Fruit fly (Drosophila melanogaster) whole organism, embryonic: ENCODE results near the gene CG7739.

ENCODE experiments used
- Antp ChIP-seq: fragments of 200-800 bp; sonication (Bioruptor generic); optimal IDR thresholded peaks from 3 replicates; lab custom pipeline; 2016; ENCODE audit warnings: missing biosample characterization, missing genetic modification characterization
- Atf3 ChIP-seq: fragments of 200-800 bp; sonication (Bioruptor generic); optimal IDR thresholded peaks from 3 replicates; lab custom pipeline; 2016; ENCODE audit warnings: missing biosample characterization, missing genetic modification characterization
- Awh ChIP-seq: fragments of 200-800 bp; sonication (Bioruptor generic); IDR thresholded peaks from 2 replicates; pipeline ENCODE4, ENCODE4 v1.3.6; 2022; ENCODE audit warnings: missing biosample characterization, missing genetic modification characterization
- B-H2 ChIP-seq: fragments of 200-800 bp; sonication (Bioruptor generic); optimal IDR thresholded peaks from 2 replicates; lab custom pipeline; 2018; ENCODE audit warnings: missing biosample characterization, mild to moderate bottlenecking, missing genetic modification characterization
- Bdp1 ChIP-seq: fragments of 200-800 bp; sonication (Bioruptor generic); optimal IDR thresholded peaks from 3 replicates; lab custom pipeline; 2016; ENCODE audit warnings: missing biosample characterization, missing genetic modification characterization
- Blimp-1 ChIP-seq: fragments of 200-800 bp; sonication (Bioruptor generic); optimal IDR thresholded peaks from 3 replicates; lab custom pipeline; 2018; ENCODE audit warnings: missing biosample characterization, missing genetic modification characterization, mild to moderate bottlenecking, moderate library complexity, missing genetic modification reagents
- CG10274 ChIP-seq: fragments of 200-800 bp; sonication (Bioruptor generic); optimal IDR thresholded peaks from 3 replicates; lab custom pipeline; 2017; ENCODE audit warnings: missing biosample characterization, mild to moderate bottlenecking, missing genetic modification characterization
- CG10462 ChIP-seq: fragments of 200-800 bp; sonication (Bioruptor generic); optimal IDR thresholded peaks from 2 replicates; lab custom pipeline; 2016; ENCODE audit warnings: missing biosample characterization, missing genetic modification characterization
- CG12071 ChIP-seq: fragments of 200-800 bp; sonication (Bioruptor generic); optimal IDR thresholded peaks from 3 replicates; lab custom pipeline; 2018; ENCODE audit warnings: missing biosample characterization, mild to moderate bottlenecking, missing genetic modification characterization
- CG12391 ChIP-seq: fragments of 200-800 bp; sonication (Bioruptor generic); optimal IDR thresholded peaks from 3 replicates; lab custom pipeline; 2018; ENCODE audit warnings: missing biosample characterization, mild to moderate bottlenecking, missing genetic modification characterization, moderate library complexity
- CG13775 ChIP-seq: fragments of 200-800 bp; sonication (Bioruptor generic); optimal IDR thresholded peaks from 3 replicates; lab custom pipeline; 2017; ENCODE audit warnings: missing biosample characterization, mild to moderate bottlenecking, missing genetic modification characterization
- CG14965 ChIP-seq: fragments of 200-800 bp; sonication (Bioruptor generic); optimal IDR thresholded peaks from 2 replicates; lab custom pipeline; 2016; ENCODE audit warnings: missing biosample characterization, missing genetic modification characterization, borderline replicate concordance
- CG15696 ChIP-seq: fragments of 200-800 bp; sonication (Bioruptor generic); optimal IDR thresholded peaks from 2 replicates; lab custom pipeline; 2019; ENCODE audit warnings: missing biosample characterization, mild to moderate bottlenecking, missing genetic modification characterization, moderate library complexity
- CG2120 ChIP-seq: fragments of 200-800 bp; sonication (Bioruptor generic); optimal IDR thresholded peaks from 3 replicates; lab custom pipeline; 2016; ENCODE audit warnings: missing biosample characterization, missing genetic modification characterization
- CG30020 ChIP-seq: fragments of 200-800 bp; optimal IDR thresholded peaks from 2 replicates; lab custom pipeline; 2019; ENCODE audit warnings: missing biosample characterization, mild to moderate bottlenecking, missing genetic modification characterization, moderate library complexity
- CG32532 ChIP-seq: fragments of 200-800 bp; sonication (Bioruptor generic); IDR thresholded peaks from 2 replicates; pipeline ENCODE4 v1.3.6; 2022; ENCODE audit warnings: missing biosample characterization, missing genetic modification characterization
- CG34422 ChIP-seq: fragments of 200-800 bp; sonication (Bioruptor generic); IDR thresholded peaks from 3 replicates; pipeline ENCODE4 v1.3.6; 2022; ENCODE audit warnings: missing biosample characterization, missing genetic modification characterization
- CG3847 ChIP-seq: fragments of 200-800 bp; sonication (Bioruptor generic); IDR thresholded peaks from 2 replicates; pipeline ENCODE4 v1.3.6; 2022; ENCODE audit warnings: missing biosample characterization, missing genetic modification characterization
- CG4328 ChIP-seq: fragments of 200-800 bp; sonication (Bioruptor generic); optimal IDR thresholded peaks from 3 replicates; lab custom pipeline; 2017; ENCODE audit warnings: missing biosample characterization, missing genetic modification reagents, missing genetic modification characterization
- CG4360 ChIP-seq: fragments of 200-800 bp; sonication (Bioruptor generic); IDR thresholded peaks from 2 replicates; pipeline ENCODE4 v1.3.6; 2022; ENCODE audit warnings: missing biosample characterization, missing genetic modification characterization
- CG4707 ChIP-seq: fragments of 200-800 bp; sonication (Bioruptor generic); optimal IDR thresholded peaks from 2 replicates; lab custom pipeline; 2018; ENCODE audit warnings: missing biosample characterization, mild to moderate bottlenecking, missing genetic modification characterization, moderate library complexity
- CG6791 ChIP-seq: fragments of 200-800 bp; sonication (Bioruptor generic); IDR thresholded peaks from 3 replicates; pipeline ENCODE4 v1.3.6; 2022; ENCODE audit warnings: missing biosample characterization, missing genetic modification characterization; ENCODE audit not compliant: partially characterized antibody
- CG6854 ChIP-seq: fragments of 200-800 bp; sonication (Bioruptor generic); optimal IDR thresholded peaks from 3 replicates; lab custom pipeline; 2017; ENCODE audit warnings: missing biosample characterization, mild to moderate bottlenecking, missing genetic modification characterization
- CG7839 ChIP-seq: fragments of 200-800 bp; sonication (Bioruptor generic); optimal IDR thresholded peaks from 3 replicates; lab custom pipeline; 2018; ENCODE audit warnings: missing biosample characterization, mild to moderate bottlenecking, missing genetic modification characterization, moderate library complexity
- CG8359 ChIP-seq: fragments of 200-800 bp; sonication (Bioruptor generic); optimal IDR thresholded peaks from 2 replicates; lab custom pipeline; 2017; ENCODE audit warnings: missing biosample characterization, mild to moderate bottlenecking, missing genetic modification characterization, borderline replicate concordance
- CG9215 ChIP-seq: fragments of 200-800 bp; sonication (Bioruptor generic); IDR thresholded peaks from 2 replicates; pipeline ENCODE4 v1.3.6; 2022; ENCODE audit warnings: missing biosample characterization, missing genetic modification characterization
- CTCF ChIP-seq: fragments of 200-800 bp; sonication (Bioruptor generic); optimal IDR thresholded peaks from 2 replicates; lab custom pipeline; 2017; ENCODE audit warnings: missing biosample characterization, mild to moderate bottlenecking, missing genetic modification characterization, moderate library complexity
- CoRest ChIP-seq: fragments of 200-800 bp; sonication (Bioruptor generic); optimal IDR thresholded peaks from 3 replicates; lab custom pipeline; 2018; ENCODE audit warnings: missing biosample characterization, mild to moderate bottlenecking, missing genetic modification characterization, moderate library complexity
- Dip3 ChIP-seq: fragments of 200-800 bp; sonication (Bioruptor generic); optimal IDR thresholded peaks from 3 replicates; lab custom pipeline; 2016; ENCODE audit warnings: missing biosample characterization, missing genetic modification characterization
- GATAe ChIP-seq: fragments of 200-800 bp; sonication (Bioruptor generic); conservative IDR thresholded peaks from 2 replicates; pipeline ENCODE4 v1.3.6; 2022; ENCODE audit warnings: missing biosample characterization, missing genetic modification characterization
- HHEX ChIP-seq: fragments of 200-800 bp; sonication (Bioruptor generic); optimal IDR thresholded peaks from 3 replicates; lab custom pipeline; 2017; ENCODE audit warnings: missing biosample characterization, mild to moderate bottlenecking, missing genetic modification characterization, missing genetic modification reagents
- Hey ChIP-seq: fragments of 200-800 bp; sonication (Bioruptor generic); optimal IDR thresholded peaks from 3 replicates; lab custom pipeline; 2018; ENCODE audit warnings: missing biosample characterization, mild to moderate bottlenecking, missing genetic modification characterization
- MESR4 ChIP-seq: fragments of 200-800 bp; sonication (Bioruptor generic); optimal IDR thresholded peaks from 2 replicates; lab custom pipeline; 2018; ENCODE audit warnings: missing biosample characterization, mild to moderate bottlenecking, missing genetic modification characterization, moderate library complexity
- Nf-YC ChIP-seq: fragments of 200-800 bp; optimal IDR thresholded peaks from 3 replicates; lab custom pipeline; 2019; ENCODE audit warnings: missing biosample characterization, mild to moderate bottlenecking, missing genetic modification characterization, moderate library complexity
- Oaz ChIP-seq: fragments of 200-800 bp; sonication (Bioruptor generic); IDR thresholded peaks from 2 replicates; pipeline ENCODE4 v1.3.6; 2022; ENCODE audit warnings: missing biosample characterization, missing genetic modification characterization
- Ravus ChIP-seq: fragments of 200-800 bp; sonication (Bioruptor generic); IDR thresholded peaks from 2 replicates; pipeline ENCODE4 v1.3.6; 2022; ENCODE audit warnings: missing biosample characterization, missing genetic modification characterization
- Sox102F ChIP-seq: fragments of 200-800 bp; sonication (Bioruptor generic); optimal IDR thresholded peaks from 2 replicates; lab custom pipeline; 2018; ENCODE audit warnings: missing biosample characterization, mild to moderate bottlenecking, missing genetic modification characterization, moderate library complexity
- crol ChIP-seq: fragments of 200-800 bp; sonication (Bioruptor generic); IDR thresholded peaks from 2 replicates; pipeline ENCODE4 v1.3.6; 2022; ENCODE audit warnings: missing biosample characterization, missing genetic modification characterization
- en ChIP-seq: fragments of 200-800 bp; sonication (Bioruptor generic); optimal IDR thresholded peaks from 2 replicates; lab custom pipeline; 2016; ENCODE audit warnings: missing biosample characterization, missing genetic modification characterization
- eve ChIP-seq, 2 experiments: fragments of >200 bp; optimal IDR thresholded peaks; 2 replicates each; lab custom pipeline; 2017; ENCODE audit warnings: missing biosample characterization in 2 of 2, missing genetic modification characterization in 2 of 2
- hth ChIP-seq: fragments of >200 bp; optimal IDR thresholded peaks from 2 replicates; lab custom pipeline; 2017; ENCODE audit warnings: inconsistent platforms
- jigr1 ChIP-seq: fragments of 200-800 bp; sonication (Bioruptor generic); IDR thresholded peaks from 3 replicates; pipeline ENCODE4 v1.3.6; 2022; ENCODE audit warnings: missing biosample characterization, missing genetic modification characterization
- lbe ChIP-seq: fragments of 200-800 bp; sonication (Bioruptor generic); optimal IDR thresholded peaks from 2 replicates; lab custom pipeline; 2016; ENCODE audit warnings: missing biosample characterization, mild to moderate bottlenecking, missing genetic modification characterization
- nerfin-1 ChIP-seq: fragments of 200-800 bp; sonication (Bioruptor generic); optimal IDR thresholded peaks from 3 replicates; lab custom pipeline; 2019; ENCODE audit warnings: missing biosample characterization, mild to moderate bottlenecking, missing genetic modification characterization, moderate library complexity
- onecut ChIP-seq: fragments of 200-800 bp; sonication (Bioruptor generic); IDR thresholded peaks from 2 replicates; pipeline ENCODE4 v1.3.6; 2022; ENCODE audit warnings: missing biosample characterization, missing genetic modification characterization
- tgo ChIP-seq: fragments of 200-800 bp; sonication (Bioruptor generic); IDR thresholded peaks from 3 replicates; pipeline ENCODE4 v1.3.6; 2022; ENCODE audit warnings: missing biosample characterization, missing genetic modification characterization
- ttk ChIP-seq: fragments of 200-800 bp; sonication (Bioruptor generic); IDR thresholded peaks from 2 replicates; pipeline ENCODE4 v2.1.2; 2022; ENCODE audit warnings: missing biosample characterization, missing genetic modification characterization
- unc-4 ChIP-seq: fragments of 200-800 bp; sonication (Bioruptor generic); IDR thresholded peaks from 2 replicates; pipeline ENCODE4 v1.3.6; 2022; ENCODE audit warnings: missing biosample characterization, missing genetic modification characterization; ENCODE audit not compliant: partially characterized antibody
- wdn ChIP-seq: fragments of 200-800 bp; sonication (Bioruptor generic); IDR thresholded peaks from 2 replicates; pipeline ENCODE4 v1.3.6; 2022; ENCODE audit warnings: missing biosample characterization, missing genetic modification characterization
- z ChIP-seq: fragments of 200-800 bp; sonication (Bioruptor generic); IDR thresholded peaks from 3 replicates; pipeline ENCODE4 v1.3.6; 2022; ENCODE audit warnings: missing biosample characterization, missing genetic modification characterization
- zen2 ChIP-seq: fragments of 200-800 bp; sonication (Bioruptor generic); IDR thresholded peaks from 3 replicates; pipeline ENCODE4 v1.3.6; 2022; ENCODE audit warnings: missing biosample characterization, missing genetic modification characterization; ENCODE audit not compliant: partially characterized antibody

CG7739 gene

dm6 chr3L:15537916-15538581 is 24.8 kb downstream of the CG7739 start (continued):
- no peak for TF ChIP-seq MESR4 (GFP tag; lab: Kevin White, UChicago)
- peak; percentile 26; the same call in 1 of the 2 replicates for TF ChIP-seq CG9215
- no peak for TF ChIP-seq CG4328 (GFP tag; lab: Kevin White, UChicago)
- peak; percentile 68 for TF ChIP-seq Blimp-1 (GFP tag; lab: Kevin White, UChicago)
- TF ChIP-seq Nf-YC (tag; lab: Kevin White, UChicago): peak; percentile 15
- no peak for TF ChIP-seq jigr1 (GFP tag; lab: Robert Waterston, UW)
- no peak for TF ChIP-seq lbe (GFP tag; lab: Kevin White, UChicago)
- peak; percentile 35 for TF ChIP-seq CG10462
- TF ChIP-seq Bdp1 (GFP tag; lab: Kevin White, UChicago): peak; percentile 24
- peak; percentile 74 for TF ChIP-seq CG2120 (GFP tag; lab: Kevin White, UChicago)
- no peak for TF ChIP-seq hth
- no peak for TF ChIP-seq CG34422 (GFP tag; lab: Robert Waterston, UW)
- peak; percentile 58 for TF ChIP-seq nerfin-1 (tag; lab: Kevin White, UChicago)
- TF ChIP-seq Atf3 (GFP tag; lab: Kevin White, UChicago): no peak
- no peak for TF ChIP-seq Antp (GFP tag; lab: Kevin White, UChicago)
- TF ChIP-seq zen2: no peak
- no peak for TF ChIP-seq crol (GFP tag; lab: Robert Waterston, UW)
- TF ChIP-seq CG4707 (GFP tag; lab: Kevin White, UChicago): no peak
- no peak for TF ChIP-seq B-H2
- TF ChIP-seq CG3847: no peak
- peak; percentile 81 for TF ChIP-seq CoRest (tag; lab: Kevin White, UChicago)
- peak; percentile 54 for TF ChIP-seq CG6854 (GFP tag; lab: Kevin White, UChicago)
- TF ChIP-seq tgo: peak; percentile 61
- TF ChIP-seq HHEX (GFP tag; lab: Kevin White, UChicago): peak; percentile 63
- peak; percentile 74 for TF ChIP-seq CG13775 (GFP tag; lab: Kevin White, UChicago)
- no peak for TF ChIP-seq en (GFP tag; lab: Kevin White, UChicago)
- no peak for TF ChIP-seq Hey (tag; lab: Kevin White, UChicago)
- TF ChIP-seq ttk (GFP tag; lab: Robert Waterston, UW): no peak
- no peak for TF ChIP-seq onecut (GFP tag; lab: Robert Waterston, UW)
- TF ChIP-seq CG10274 (GFP tag; lab: Kevin White, UChicago): peak; percentile 47
- no peak for TF ChIP-seq Oaz (GFP tag; lab: Robert Waterston, UW)
- peak; percentile 83 for TF ChIP-seq Sox102F (GFP tag; lab: Kevin White, UChicago)
- TF ChIP-seq unc-4 (GFP tag; lab: Robert Waterston, UW): no peak
- TF ChIP-seq CG8359 (GFP tag; lab: Kevin White, UChicago): peak; percentile 41
- peak; percentile 35 for TF ChIP-seq Dip3 (GFP tag; lab: Kevin White, UChicago)
- no peak; the same call in 1 of the 2 replicates for TF ChIP-seq CG32532
- TF ChIP-seq CG15696 (tag; lab: Kevin White, UChicago): peak; percentile 46
- TF ChIP-seq CG12391: peak; percentile 81
- TF ChIP-seq z: no peak
- no peak for TF ChIP-seq CG6791
- 0 out of 2 replicates have a peak, but pooled peaks have one; percentile 8 for TF ChIP-seq CG4360
- TF ChIP-seq eve (GFP tag; optimal IDR thresholded peaks at IDR 0.05; lab: Kevin White, UChicago): peak in 1 of 2 experiments; percentile 74
- no peak for TF ChIP-seq CG30020 (tag; lab: Kevin White, UChicago)
- no peak for TF ChIP-seq wdn (GFP tag; lab: Robert Waterston, UW)
- peak; percentile 15 for TF ChIP-seq CTCF (GFP tag; lab: Kevin White, UChicago)
- no peak for TF ChIP-seq Ravus
- TF ChIP-seq CG12071: no peak
- 0 out of 2 replicates have a peak, but pooled peaks have one; percentile 16 for TF ChIP-seq Awh
- no peak for TF ChIP-seq CG14965 (GFP tag; lab: Kevin White, UChicago)
- no peak for TF ChIP-seq GATAe (GFP tag; lab: Robert Waterston, UW)
- TF ChIP-seq CG7839 (tag; lab: Kevin White, UChicago): peak; percentile 84
